Worm (Caenorhabditis elegans) whole organism, late embryonic: ENCODE data around the gene srx-46.

Experiments used
- T23F11.4 ChIP-seq: fragments of 200-800 bp; sonication (Bioruptor generic); optimal IDR thresholded peaks from 2 replicates; lab custom pipeline; 2018; ENCODE audit warnings: mild to moderate bottlenecking, missing genetic modification characterization, missing compliant biosample characterization
- Y22D7AL.16 ChIP-seq: sonication (generic microtip); optimal IDR thresholded peaks from 2 replicates; lab custom pipeline; 2016; ENCODE audit warnings: missing genetic modification characterization, missing compliant biosample characterization
- ama-1 ChIP-seq: fragments of 150-350 bp; optimal IDR thresholded peaks from 2 replicates; lab custom pipeline; 2014
- ceh-18 ChIP-seq: sonication (generic microtip); optimal IDR thresholded peaks from 2 replicates; lab custom pipeline; 2016; ENCODE audit warnings: missing genetic modification characterization, missing compliant biosample characterization
- ceh-24 ChIP-seq: sonication (generic microtip); optimal IDR thresholded peaks from 2 replicates; lab custom pipeline; 2016; ENCODE audit warnings: mild to moderate bottlenecking, missing genetic modification characterization, missing compliant biosample characterization
- ceh-30 ChIP-seq: fragments of 150-350 bp; optimal IDR thresholded peaks from 2 replicates; lab custom pipeline; 2014; ENCODE audit warnings: missing biosample characterization, missing genetic modification characterization
- ceh-31 ChIP-seq: sonication (generic microtip); optimal IDR thresholded peaks from 2 replicates; lab custom pipeline; 2016; ENCODE audit warnings: missing genetic modification characterization, missing compliant biosample characterization
- che-1 ChIP-seq: sonication (generic microtip); optimal IDR thresholded peaks from 2 replicates; lab custom pipeline; 2016; ENCODE audit warnings: mild to moderate bottlenecking, missing genetic modification characterization, missing compliant biosample characterization
- dve-1 ChIP-seq: sonication (generic microtip); optimal IDR thresholded peaks from 2 replicates; lab custom pipeline; 2017; ENCODE audit warnings: antibody characterized with exemption, mild to moderate bottlenecking, missing genetic modification characterization, missing compliant biosample characterization
- elt-2 ChIP-seq: sonication (generic microtip); optimal IDR thresholded peaks from 2 replicates; lab custom pipeline; 2016; ENCODE audit warnings: missing genetic modification reagents, missing genetic modification characterization, missing compliant biosample characterization
- elt-4 ChIP-seq: sonication (generic microtip); optimal IDR thresholded peaks from 2 replicates; lab custom pipeline; 2016; ENCODE audit warnings: missing genetic modification characterization, missing compliant biosample characterization
- eyg-1 ChIP-seq: sonication (generic microtip); optimal IDR thresholded peaks from 2 replicates; lab custom pipeline; 2016; ENCODE audit warnings: missing genotype, missing genetic modification characterization, missing compliant biosample characterization
- fkh-6 ChIP-seq: sonication (generic microtip); optimal IDR thresholded peaks from 2 replicates; lab custom pipeline; 2016; ENCODE audit warnings: missing genetic modification characterization, missing compliant biosample characterization
- hlh-30 ChIP-seq: sonication (generic microtip); optimal IDR thresholded peaks from 2 replicates; lab custom pipeline; 2017; ENCODE audit warnings: antibody characterized with exemption, missing genetic modification characterization, missing compliant biosample characterization; ENCODE audit not compliant: insufficient read depth
- hlh-6 ChIP-seq: sonication (generic microtip); optimal IDR thresholded peaks from 2 replicates; lab custom pipeline; 2016; ENCODE audit warnings: missing genotype, missing genetic modification characterization, missing compliant biosample characterization
- hlh-8 ChIP-seq: sonication (generic microtip); optimal IDR thresholded peaks from 2 replicates; lab custom pipeline; 2016; ENCODE audit warnings: missing genotype, missing genetic modification characterization, missing compliant biosample characterization
- lim-6 ChIP-seq: sonication (generic microtip); optimal IDR thresholded peaks from 2 replicates; lab custom pipeline; 2016; ENCODE audit warnings: missing genetic modification characterization, missing compliant biosample characterization
- nhr-11 ChIP-seq: fragments of 150-350 bp; optimal IDR thresholded peaks from 2 replicates; lab custom pipeline; 2014; ENCODE audit warnings: missing biosample characterization, missing genetic modification characterization
- npax-4 ChIP-seq: sonication (generic microtip); optimal IDR thresholded peaks from 2 replicates; lab custom pipeline; 2016; ENCODE audit warnings: missing genetic modification characterization, missing compliant biosample characterization
- odd-2 ChIP-seq: sonication (generic microtip); optimal IDR thresholded peaks from 2 replicates; lab custom pipeline; 2017; ENCODE audit warnings: antibody characterized with exemption, mild to moderate bottlenecking, missing genetic modification characterization, missing compliant biosample characterization
- pag-3 ChIP-seq: sonication (generic microtip); optimal IDR thresholded peaks from 2 replicates; lab custom pipeline; 2016; ENCODE audit warnings: missing compliant biosample characterization, missing genetic modification characterization, borderline replicate concordance
- pax-1 ChIP-seq: fragments of 150-350 bp; optimal IDR thresholded peaks from 2 replicates; lab custom pipeline; 2014; ENCODE audit warnings: missing biosample characterization, missing genetic modification characterization
- pqm-1 ChIP-seq: sonication (generic microtip); optimal IDR thresholded peaks from 2 replicates; lab custom pipeline; 2016; ENCODE audit warnings: missing genetic modification characterization, missing compliant biosample characterization
- pros-1 ChIP-seq: fragments of 150-350 bp; optimal IDR thresholded peaks from 2 replicates; lab custom pipeline; 2014; ENCODE audit warnings: missing biosample characterization, missing genetic modification reagents, missing genetic modification characterization
- rnt-1 ChIP-seq: sonication (generic microtip); optimal IDR thresholded peaks from 2 replicates; lab custom pipeline; 2016; ENCODE audit warnings: missing genetic modification characterization, missing compliant biosample characterization
- tbx-2 ChIP-seq: sonication (generic microtip); optimal IDR thresholded peaks from 2 replicates; lab custom pipeline; 2016; ENCODE audit warnings: missing genetic modification characterization, missing compliant biosample characterization
- tbx-7 ChIP-seq: sonication (generic microtip); optimal IDR thresholded peaks from 2 replicates; lab custom pipeline; 2016; ENCODE audit warnings: missing genotype, missing genetic modification characterization, missing compliant biosample characterization
- unc-3 ChIP-seq, 2 experiments: fragments of 200-800 bp in 1 of 2; sonication (Bioruptor generic) in 1 of 2; sonication (generic microtip) in 1 of 2; conservative IDR thresholded peaks in 1 of 2; optimal IDR thresholded peaks in 1 of 2; 2 replicates each; pipeline versions ENCODE4 v1.3.6 to Lab custom; 2016 to 2022; ENCODE audit warnings: missing compliant biosample characterization in 2 of 2, missing genetic modification characterization in 2 of 2, missing genetic modification reagents in 1 of 2
- unc-86 ChIP-seq: sonication (generic microtip); optimal IDR thresholded peaks from 2 replicates; lab custom pipeline; 2016; ENCODE audit warnings: missing genetic modification characterization, missing compliant biosample characterization
- ztf-16 ChIP-seq: sonication (generic microtip); optimal IDR thresholded peaks from 2 replicates; lab custom pipeline; 2017; ENCODE audit warnings: missing genetic modification characterization, missing compliant biosample characterization

Gene srx-46

ce11 chrV:9332611-9333315, 20.3 kb upstream of the srx-46 start:
- TF ChIP-seq tbx-2 (no peak), tbx-7 (no peak), pag-3 (tag; lab: Kevin White, UChicago) (no peak), ceh-18 (tag; lab: Kevin White, UChicago) (no peak), unc-86 (tag; lab: Kevin White, UChicago) (no peak), unc-3 (GFP tag; conservative IDR thresholded peaks at IDR 0.05; lab: Robert Waterston, UW) (no peak), unc-3 (tag; optimal IDR thresholded peaks at IDR 0.05; lab: Kevin White, UChicago) (no peak)

- TF ChIP-seq tbx-2 (no peak), rnt-1 (no peak), Y22D7AL.16 (tag; lab: Kevin White, UChicago) (no peak)
Measured at ce11 chrV:9333316-9334048, 19.6 kb upstream of the srx-46 start, which contains the start of gene acl-14. Gene acl-14 (minus strand): TSS chrV:9333631.

- TF ChIP-seq Y22D7AL.16 (tag; lab: Kevin White, UChicago) (no peak), elt-4 (tag; lab: Kevin White, UChicago) (no peak), ceh-31 (tag; lab: Kevin White, UChicago) (no peak), ztf-16 (tag; lab: Kevin White, UChicago) (no peak), eyg-1 (tag; lab: Kevin White, UChicago) (no peak), T23F11.4 (GFP tag; lab: Kevin White, UChicago) (no peak), dve-1 (tag; lab: Kevin White, UChicago) (no peak), pros-1 (no peak)
Measured at ce11 chrV:9334216-9334615, 18.8 kb upstream of the srx-46 start, which contains the start of gene ucp-4. Gene ucp-4 (plus strand): TSS chrV:9334298.

- no peak for TF ChIP-seq hlh-8 (tag; lab: Kevin White, UChicago)
- no peak for TF ChIP-seq fkh-6 (tag; lab: Kevin White, UChicago)
- TF ChIP-seq lim-6 (tag; lab: Kevin White, UChicago) = no peak
- TF ChIP-seq nhr-11 (tag; lab: Kevin White, UChicago) = no peak
- TF ChIP-seq ceh-30 (tag; lab: Kevin White, UChicago) = no peak
- TF ChIP-seq hlh-30 = no peak
- no peak for TF ChIP-seq eyg-1 (tag; lab: Kevin White, UChicago)
- TF ChIP-seq pqm-1 (tag; lab: Kevin White, UChicago) = no peak
- TF ChIP-seq elt-2 = no peak
- TF ChIP-seq odd-2 (tag; lab: Kevin White, UChicago) = no peak
- no peak for TF ChIP-seq pax-1 (tag; lab: Kevin White, UChicago)
- no peak for TF ChIP-seq ceh-24 (tag; lab: Kevin White, UChicago)
Measured at ce11 chrV:9336462-9336861, 16.6 kb upstream of the srx-46 start, which contains the start of gene coq-6. Gene coq-6 (plus strand): TSS chrV:9336762.

ce11 chrV:9338452-9338851, 14.6 kb upstream of the srx-46 start:
- TF ChIP-seq npax-4 (tag; lab: Kevin White, UChicago) (no peak), elt-4 (tag; lab: Kevin White, UChicago) (no peak), tbx-7 (no peak), hlh-8 (tag; lab: Kevin White, UChicago) (no peak), ama-1 (lab: Kevin White, UChicago) (peak; percentile 83)

DNA sequence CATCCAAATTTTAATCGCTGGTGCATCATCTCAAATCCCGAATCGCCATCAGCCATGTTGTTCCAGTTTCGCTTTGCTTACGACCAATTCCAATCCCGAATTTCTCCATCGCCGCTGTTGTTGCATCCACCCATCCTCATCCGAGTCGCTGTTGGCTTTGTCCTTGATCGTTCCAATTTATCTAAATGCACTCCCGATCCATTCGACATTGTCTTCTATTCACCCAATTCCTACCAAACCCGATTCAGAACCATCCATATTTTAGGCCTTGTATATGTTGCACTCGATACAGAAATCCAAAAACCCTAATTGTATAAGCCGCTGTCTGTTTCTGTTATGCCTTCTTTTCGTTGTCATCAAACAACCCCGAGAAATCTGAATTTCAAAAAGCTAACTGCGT, 12.7 kb upstream of the srx-46 start:
- TF ChIP-seq tbx-7 (no peak), ama-1 (lab: Kevin White, UChicago) (peak; percentile 32), che-1 (tag; lab: Kevin White, UChicago) (no peak), hlh-6 (tag; lab: Kevin White, UChicago) (no peak), unc-3 (GFP tag; conservative IDR thresholded peaks at IDR 0.05; lab: Robert Waterston, UW) (0 out of 2 replicates have a peak, but pooled peaks have one; percentile 28), unc-3 (tag; optimal IDR thresholded peaks at IDR 0.05; lab: Kevin White, UChicago) (no peak), fkh-6 (tag; lab: Kevin White, UChicago) (no peak)
